Worm (Caenorhabditis elegans): ENCODE data around the gene C31B8.9.

Gene C31B8.9

ce11 chrV:2929753-2930152, 17.0 kb upstream of the C31B8.9 start, which contains the start of gene C31B8.16:
TSS of gene C31B8.16 (plus strand) at chrV:2930053.
- TF ChIP-seq spr-3 (GFP tag; optimal IDR thresholded peaks at IDR 0.05) (no peak), ctbp-1 (GFP tag; IDR thresholded peaks at IDR 0.05) (no peak), mxl-2 (GFP tag; conservative IDR thresholded peaks at IDR 0.05) (no peak), ZK337.2 (GFP tag; IDR thresholded peaks at IDR 0.05) (no peak), T26A8.4 (GFP tag; IDR thresholded peaks at IDR 0.05) (no peak), Y48G9A.11 (GFP tag; IDR thresholded peaks at IDR 0.05) (no peak), nhr-41 (GFP tag; IDR thresholded peaks at IDR 0.05) (no peak), tag-97 (GFP tag; IDR thresholded peaks at IDR 0.05) (no peak), unc-130 (GFP tag; optimal IDR thresholded peaks at IDR 0.05) (no peak), daf-16 (GFP tag; optimal IDR thresholded peaks at IDR 0.05) (no peak), daf-16 (tag; optimal IDR thresholded peaks at IDR 0.05) (no peak)

- TF ChIP-seq Y5F2A.4 (GFP tag; optimal IDR thresholded peaks at IDR 0.05) (no peak), nhr-48 (tag; optimal IDR thresholded peaks at IDR 0.05) (no peak), Y48G9A.11 (GFP tag; IDR thresholded peaks at IDR 0.05) (no peak), tag-97 (GFP tag; IDR thresholded peaks at IDR 0.05) (no peak), saeg-2 (GFP tag; IDR thresholded peaks at IDR 0.05) (no peak), php-3 (GFP tag; IDR thresholded peaks at IDR 0.05) (no peak), snpc-1.2 (GFP tag; IDR thresholded peaks at IDR 0.05) (no peak), aly-2 (tag; optimal IDR thresholded peaks at IDR 0.05) (no peak), ztf-11 (tag; optimal IDR thresholded peaks at IDR 0.05) (no peak), zag-1 (tag; optimal IDR thresholded peaks at IDR 0.05) (no peak), F44E2.7 (GFP tag; IDR thresholded peaks at IDR 0.05) (no peak), zip-2 (tag; optimal IDR thresholded peaks at IDR 0.05) (no peak), fkh-10 (GFP tag; optimal IDR thresholded peaks at IDR 0.05) (no peak)
These were observed 14.8 kb upstream of the C31B8.9 start, which contains the start of gene C31B8.12 for ce11 chrV:2927553-2927952. TSS of gene C31B8.12 (minus strand) at chrV:2927653.

- TF ChIP-seq Y105C5A.15 (GFP tag; IDR thresholded peaks at IDR 0.05) (no peak), arid-1 (GFP tag; conservative IDR thresholded peaks at IDR 0.05) (no peak), nhr-41 (GFP tag; IDR thresholded peaks at IDR 0.05) (no peak), ZK337.2 (GFP tag; IDR thresholded peaks at IDR 0.05) (no peak), ces-1 (GFP tag; optimal IDR thresholded peaks at IDR 0.05) (no peak)
These were observed 9.8 kb upstream of the C31B8.9 start, which contains the start of gene srh-38 for ce11 chrV:2922594-2922993. TSS of gene srh-38 (minus strand) at chrV:2922694.

ce11 chrV:2920125-2920524, 7.3 kb upstream of the C31B8.9 start:
- TF ChIP-seq ceh-32 (tag; optimal IDR thresholded peaks at IDR 0.05; ENCODE audit: poor library complexity): no peak
- TF ChIP-seq snpc-1.2 (GFP tag; IDR thresholded peaks at IDR 0.05): 0 out of 2 replicates have a peak, but pooled peaks have one; percentile 42
- TF ChIP-seq php-3 (GFP tag; IDR thresholded peaks at IDR 0.05): no peak

- TF ChIP-seq lin-1 (GFP tag; IDR thresholded peaks at IDR 0.05): no peak
- no peak for TF ChIP-seq snpc-1.2 (GFP tag; IDR thresholded peaks at IDR 0.05)
- no peak for TF ChIP-seq lin-29 (GFP tag; IDR thresholded peaks at IDR 0.05)
- no peak for TF ChIP-seq egl-27 (tag; optimal IDR thresholded peaks at IDR 0.05)
- no peak for TF ChIP-seq lim-7 (GFP tag; IDR thresholded peaks at IDR 0.05)
- TF ChIP-seq D1046.2 (GFP tag; IDR thresholded peaks at IDR 0.05): no peak
- TF ChIP-seq F10B5.3 (tag; optimal IDR thresholded peaks at IDR 0.05): no peak
- TF ChIP-seq rbr-2 (tag; optimal IDR thresholded peaks at IDR 0.05): no peak
- no peak for TF ChIP-seq jun-1 (tag; optimal IDR thresholded peaks at IDR 0.05)
- TF ChIP-seq zip-2 (tag; optimal IDR thresholded peaks at IDR 0.05): no peak
- no peak for TF ChIP-seq lin-15B (tag; optimal IDR thresholded peaks at IDR 0.05)
- TF ChIP-seq R02D3.7 (tag; optimal IDR thresholded peaks at IDR 0.05): no peak
- no peak for TF ChIP-seq lir-3 (tag; optimal IDR thresholded peaks at IDR 0.05)
- no peak for TF ChIP-seq Y5F2A.4 (GFP tag; optimal IDR thresholded peaks at IDR 0.05)
These were observed 1.1 kb upstream of the C31B8.9 start, which contains the start of gene srh-146 for ce11 chrV:2913948-2914347. TSS of gene srh-146 (plus strand) at chrV:2914248.

All from whole organism, L4 larva.